Worm (Caenorhabditis elegans): ENCODE data around the gene tufm-1.
A peak's percentile ranks its signal among the peaks of the same experiment; 100 is the strongest.

Gene tufm-1

ce11 chrIII:2768635-2769034 lies 46.1 kb downstream of the tufm-1 start, which contains the start of gene swsn-3:
swsn-3 (minus strand) TSS chrIII:2768679.
- peak; percentile 76 for TF ChIP-seq drap-1 (GFP tag; optimal IDR thresholded peaks at IDR 0.05)
- peak; percentile 38 for TF ChIP-seq elt-3 (tag; optimal IDR thresholded peaks at IDR 0.05)
- peak; percentile 63 for TF ChIP-seq ham-2 (GFP tag; optimal IDR thresholded peaks at IDR 0.05)
- TF ChIP-seq cnd-1 (tag; optimal IDR thresholded peaks at IDR 0.05), result peak; percentile 59
- TF ChIP-seq ztf-11 (tag; optimal IDR thresholded peaks at IDR 0.05), result peak; percentile 88
- peak; percentile 60 for TF ChIP-seq nhr-12 (tag; optimal IDR thresholded peaks at IDR 0.05)
- peak; percentile 39 for TF ChIP-seq nhr-28 (tag; optimal IDR thresholded peaks at IDR 0.05)
- TF ChIP-seq mls-2 (tag; optimal IDR thresholded peaks at IDR 0.05), result peak; percentile 93
- TF ChIP-seq blmp-1 (tag; optimal IDR thresholded peaks at IDR 0.05), result peak; percentile 9
- peak; percentile 92 for TF ChIP-seq sptf-1 (tag; optimal IDR thresholded peaks at IDR 0.05)
- peak; percentile 46 for TF ChIP-seq unc-62 (GFP tag; optimal IDR thresholded peaks at IDR 0.05)
- TF ChIP-seq ceh-39 (tag; optimal IDR thresholded peaks at IDR 0.05), result peak; percentile 90
- peak; percentile 80 for TF ChIP-seq mab-5 (tag; optimal IDR thresholded peaks at IDR 0.05)
- peak; percentile 61 for TF ChIP-seq flh-1 (GFP tag; optimal IDR thresholded peaks at IDR 0.05)
- TF ChIP-seq lsy-2 (tag; optimal IDR thresholded peaks at IDR 0.05), result peak; percentile 84
- peak; percentile 78 for TF ChIP-seq hlh-1 (tag; optimal IDR thresholded peaks at IDR 0.05)
- TF ChIP-seq unc-120 (tag; optimal IDR thresholded peaks at IDR 0.05; ENCODE audit: poor library complexity, severe bottlenecking), result peak; percentile 88
- TF ChIP-seq pha-4 (tag; optimal IDR thresholded peaks at IDR 0.05), result peak; percentile 79
- TF ChIP-seq M03D4.4 (tag; optimal IDR thresholded peaks at IDR 0.05), result peak; percentile 89
- peak; percentile 64 for TF ChIP-seq unc-39 (tag; optimal IDR thresholded peaks at IDR 0.05)
- peak; percentile 56 for TF ChIP-seq nhr-76 (tag; optimal IDR thresholded peaks at IDR 0.05)
- TF ChIP-seq mep-1 (tag; optimal IDR thresholded peaks at IDR 0.05), result peak; percentile 93
- TF ChIP-seq snpc-4 (tag; optimal IDR thresholded peaks at IDR 0.05), result no peak
- peak; percentile 79 for TF ChIP-seq tbx-8 (GFP tag; optimal IDR thresholded peaks at IDR 0.05)
- TF ChIP-seq ceh-43 (GFP tag; optimal IDR thresholded peaks at IDR 0.05), result peak; percentile 95
- TF ChIP-seq elt-1 (tag; optimal IDR thresholded peaks at IDR 0.05; ENCODE audit: borderline replicate concordance, insufficient read depth), result peak; percentile 22
- peak; percentile 68 for TF ChIP-seq bed-3 (GFP tag; optimal IDR thresholded peaks at IDR 0.05)
- TF ChIP-seq nhr-2 (tag; optimal IDR thresholded peaks at IDR 0.05), result peak; percentile 36
- peak; percentile 90 for TF ChIP-seq lin-13 (tag; optimal IDR thresholded peaks at IDR 0.05)
- peak; percentile 94 for TF ChIP-seq nhr-237 (tag; optimal IDR thresholded peaks at IDR 0.05)
- TF ChIP-seq ceh-83 (GFP tag; optimal IDR thresholded peaks at IDR 0.05), result peak; percentile 88
- TF ChIP-seq ces-1 (GFP tag; optimal IDR thresholded peaks at IDR 0.05), result peak; percentile 88
- TF ChIP-seq zip-8 (tag; optimal IDR thresholded peaks at IDR 0.05), result no peak
- peak; percentile 58 for TF ChIP-seq sem-2 (GFP tag; optimal IDR thresholded peaks at IDR 0.05)
- TF ChIP-seq lin-32 (GFP tag; optimal IDR thresholded peaks at IDR 0.05), result no peak
